Worm (Caenorhabditis elegans): Measurements from ENCODE around the gene C47E8.9.

DNA sequence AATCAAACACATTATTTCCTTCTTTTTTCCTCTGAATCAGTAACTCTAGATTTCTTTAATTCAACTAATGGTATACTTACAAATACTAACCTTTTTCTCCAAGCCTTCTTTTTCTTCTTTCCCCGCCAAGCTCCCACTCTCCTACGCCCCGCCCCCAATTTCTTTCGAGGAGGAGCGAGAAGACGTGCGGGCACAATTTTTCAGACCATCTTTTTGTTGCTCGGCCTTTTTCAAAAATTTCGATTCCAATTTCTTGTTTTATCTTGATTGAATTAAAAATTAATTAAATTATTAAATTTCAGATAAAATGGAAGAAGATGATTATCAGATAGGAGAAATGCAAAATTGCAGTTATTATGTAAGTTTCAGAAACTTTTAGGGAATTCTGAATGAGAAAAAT lies 16.9 kb downstream of the C47E8.9 start, which contains the start of gene C47E8.3:
- TF ChIP-seq him-1 (tag; optimal IDR thresholded peaks at IDR 0.05): no peak
- TF ChIP-seq dao-5 (tag; optimal IDR thresholded peaks at IDR 0.05): no peak
